Fruit fly (Drosophila melanogaster) whole organism: ENCODE results near the gene CG14882.

Source experiments
- pan ChIP-seq: fragments of >200 bp; optimal IDR thresholded peaks from 2 replicates; lab custom pipeline; 2017
- psq ChIP-seq: fragments of >200 bp; optimal IDR thresholded peaks from 2 replicates; lab custom pipeline; 2017
- usp ChIP-seq: fragments of >200 bp; optimal IDR thresholded peaks from 2 replicates; lab custom pipeline; 2017; ENCODE audit warnings: missing biosample characterization, missing genetic modification characterization, mixed read lengths

DNA sequence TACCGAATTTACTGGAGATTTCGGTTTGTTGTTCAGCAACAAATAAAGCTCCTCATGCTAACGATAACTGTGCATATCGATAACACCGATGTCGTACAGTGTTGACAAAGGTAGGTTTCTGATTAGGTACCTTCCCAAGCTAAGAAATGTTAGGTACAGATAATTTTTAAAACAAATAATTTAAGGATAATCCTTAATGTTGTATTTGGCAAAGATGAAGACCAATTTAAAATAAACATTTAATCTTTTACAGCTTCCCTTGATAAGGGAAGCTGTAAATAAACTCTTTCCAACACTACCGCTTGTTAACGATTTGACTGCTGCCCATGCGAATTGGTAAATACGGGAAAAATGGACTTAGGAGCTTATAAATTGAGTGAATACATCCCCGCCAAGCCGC is at the start of gene CG14882, which contains the start of gene Ttc1:
- no peak for TF ChIP-seq psq (lab: Kevin White, UChicago)
- no peak for TF ChIP-seq usp (GFP tag; lab: Kevin White, UChicago)
- no peak for TF ChIP-seq pan (lab: Kevin White, UChicago)
